ENCODE assay signal across 1 worm cellular context in the genomic region with DNA sequence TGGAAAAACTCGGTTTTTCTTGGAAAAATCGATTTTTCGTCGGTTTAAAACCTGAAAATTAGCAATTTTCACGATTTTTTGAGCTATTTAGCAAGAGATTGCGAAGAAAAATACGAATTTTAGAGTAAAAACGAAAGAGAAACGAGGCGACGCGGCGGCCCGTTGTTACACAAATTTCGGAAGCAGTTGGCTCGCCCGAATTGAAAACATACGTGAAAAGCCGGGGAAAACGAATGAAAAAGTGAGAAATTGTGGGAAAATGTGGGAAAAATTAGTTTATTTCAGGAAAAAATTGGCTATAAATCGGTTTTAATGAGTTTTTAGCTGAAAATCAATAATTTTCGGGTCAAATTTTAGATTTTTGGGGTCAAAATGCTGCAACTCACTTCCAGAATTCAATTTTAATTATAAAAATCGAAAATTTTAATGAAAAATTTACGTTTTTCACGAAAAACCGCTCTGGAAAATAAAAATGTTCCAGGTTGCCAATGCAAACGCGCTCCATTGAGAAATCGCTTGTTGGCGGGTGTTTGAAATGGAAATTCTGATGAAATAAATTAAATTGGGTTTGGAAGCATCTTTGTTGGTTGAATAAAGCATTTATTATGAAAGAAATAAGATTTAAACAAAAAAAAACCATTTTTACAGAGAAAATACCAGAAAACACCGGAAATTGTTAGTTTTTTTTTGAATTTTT.
A peak's percentile ranks its signal among the peaks of the same experiment; 100 is the strongest.
TF ChIP-seq lines count a peak whose summit lies in the region.

A gene (minus strand): TSS at position 51 of the 697 bp plus-strand sequence.

TF ChIP-seq in whole organism, L1 larva, 84 proteins besides CTCF, POLR2A, EP300 and RAD21 (continued from another document):
- TF ChIP-seq unc-98 (GFP tag; IDR thresholded peaks at IDR 0.05; lab: Robert Waterston, UW) (no peak), ceh-90 (tag; optimal IDR thresholded peaks at IDR 0.05; lab: Kevin White, UChicago) (peak; percentile 8), nhr-76 (tag; optimal IDR thresholded peaks at IDR 0.05; lab: Kevin White, UChicago) (no peak), jun-1 (tag; optimal IDR thresholded peaks at IDR 0.05; lab: Kevin White, UChicago) (no peak), ets-5 (GFP tag; IDR thresholded peaks at IDR 0.05; lab: Robert Waterston, UW) (no peak), skn-1 (tag; optimal IDR thresholded peaks at IDR 0.05; lab: Kevin White, UChicago) (peak; percentile 47), tbx-2 (tag; optimal IDR thresholded peaks at IDR 0.05; lab: Kevin White, UChicago) (peak; percentile 36), lin-14 (GFP tag; optimal IDR thresholded peaks at IDR 0.05; lab: Kevin White, UChicago) (no peak), pax-3 (tag; optimal IDR thresholded peaks at IDR 0.05; lab: Kevin White, UChicago) (peak; percentile 16), fkh-8 (tag; optimal IDR thresholded peaks at IDR 0.05; lab: Kevin White, UChicago) (no peak), mep-1 (tag; optimal IDR thresholded peaks at IDR 0.05; lab: Kevin White, UChicago) (peak; percentile 49), nhr-77 (tag; optimal IDR thresholded peaks at IDR 0.05; lab: Kevin White, UChicago) (no peak), tlp-1 (tag; optimal IDR thresholded peaks at IDR 0.05; lab: Kevin White, UChicago) (no peak), ceh-82 (tag; optimal IDR thresholded peaks at IDR 0.05; lab: Kevin White, UChicago) (peak in 2 of 3 experiments; percentile 14 to 70), zip-4 (GFP tag; optimal IDR thresholded peaks at IDR 0.05; lab: Kevin White, UChicago) (peak; percentile 34), ztf-4 (tag; optimal IDR thresholded peaks at IDR 0.05; lab: Kevin White, UChicago) (no peak), nhr-85 (tag; lab: Kevin White, UChicago) (peak; percentile 75), C04F5.9 (tag; optimal IDR thresholded peaks at IDR 0.05; lab: Kevin White, UChicago) (no peak), fkh-10 (GFP tag; optimal IDR thresholded peaks at IDR 0.05; lab: Kevin White, UChicago) (no peak), irx-1 (tag; optimal IDR thresholded peaks at IDR 0.05; lab: Kevin White, UChicago) (peak; percentile 17), aly-2 (tag; optimal IDR thresholded peaks at IDR 0.05; lab: Kevin White, UChicago) (no peak), nhr-20 (tag; optimal IDR thresholded peaks at IDR 0.05; lab: Kevin White, UChicago) (peak; percentile 7), grh-1 (GFP tag; IDR thresholded peaks at IDR 0.05; lab: Robert Waterston, UW) (no peak), nhr-84 (tag; optimal IDR thresholded peaks at IDR 0.05; lab: Kevin White, UChicago) (no peak), ztf-11 (tag; optimal IDR thresholded peaks at IDR 0.05; lab: Kevin White, UChicago) (peak in 1 of 2 experiments; percentile 5), rnt-1 (tag; optimal IDR thresholded peaks at IDR 0.05; lab: Kevin White, UChicago) (no peak), efl-1 (optimal IDR thresholded peaks at IDR 0.05; lab: Kevin White, UChicago) (peak; percentile 89 to 95), efl-1 (GFP tag; optimal IDR thresholded peaks at IDR 0.05 in 1 of 2; lab: Kevin White, UChicago) (peak; percentile 92 to 99), nhr-12 (tag; optimal IDR thresholded peaks at IDR 0.05; lab: Kevin White, UChicago) (no peak), ama-1 (optimal IDR thresholded peaks at IDR 0.05; lab: Kevin White, UChicago) (no peak), elt-3 (tag; optimal IDR thresholded peaks at IDR 0.05; lab: Kevin White, UChicago) (peak in 1 of 6 experiments; percentile 22), mef-2 (tag; optimal IDR thresholded peaks at IDR 0.05; lab: Kevin White, UChicago) (no peak), unc-30 (tag; optimal IDR thresholded peaks at IDR 0.05; lab: Kevin White, UChicago) (no peak), xbp-1 (tag; optimal IDR thresholded peaks at IDR 0.05; lab: Kevin White, UChicago) (peak; percentile 41), egl-13 (tag; optimal IDR thresholded peaks at IDR 0.05; lab: Kevin White, UChicago) (no peak), Y116A8C.19 (tag; optimal IDR thresholded peaks at IDR 0.05; lab: Kevin White, UChicago; ENCODE audit: borderline replicate concordance) (no peak), pqm-1 (tag; optimal IDR thresholded peaks at IDR 0.05; lab: Kevin White, UChicago) (no peak), nhr-237 (tag; optimal IDR thresholded peaks at IDR 0.05; lab: Kevin White, UChicago) (no peak), lin-13 (GFP tag; optimal IDR thresholded peaks at IDR 0.05; lab: Kevin White, UChicago) (peak; percentile 40), nhr-28 (tag; optimal IDR thresholded peaks at IDR 0.05; lab: Kevin White, UChicago) (no peak), C16A3.4 (tag; optimal IDR thresholded peaks at IDR 0.05; lab: Kevin White, UChicago) (no peak), sox-4 (tag; optimal IDR thresholded peaks at IDR 0.05; lab: Kevin White, UChicago) (no peak), fos-1 (tag; optimal IDR thresholded peaks at IDR 0.05; lab: Kevin White, UChicago) (peak; percentile 18)
